Fruit fly (Drosophila melanogaster) whole organism: ENCODE results near the gene CG44088.

ENCODE experiments used
- CG8478 ChIP-seq: fragments of >200 bp; optimal IDR thresholded peaks from 2 replicates; lab custom pipeline; 2018; ENCODE audit warnings: inconsistent platforms
- Dll ChIP-seq: fragments of >200 bp; optimal IDR thresholded peaks from 2 replicates; lab custom pipeline; 2017
- EcR ChIP-seq, 2 experiments: fragments of >200 bp; optimal IDR thresholded peaks; 2 replicates each; lab custom pipeline; 2017; ENCODE audit warnings: missing biosample characterization in 2 of 2, missing genetic modification characterization in 2 of 2, missing genetic modification reagents in 2 of 2
- pan ChIP-seq: fragments of >200 bp; optimal IDR thresholded peaks from 2 replicates; lab custom pipeline; 2017
- psq ChIP-seq: fragments of >200 bp; optimal IDR thresholded peaks from 2 replicates; lab custom pipeline; 2017
- usp ChIP-seq: fragments of >200 bp; optimal IDR thresholded peaks from 2 replicates; lab custom pipeline; 2017; ENCODE audit warnings: missing biosample characterization, missing genetic modification characterization, mixed read lengths

CG44088 gene

DNA sequence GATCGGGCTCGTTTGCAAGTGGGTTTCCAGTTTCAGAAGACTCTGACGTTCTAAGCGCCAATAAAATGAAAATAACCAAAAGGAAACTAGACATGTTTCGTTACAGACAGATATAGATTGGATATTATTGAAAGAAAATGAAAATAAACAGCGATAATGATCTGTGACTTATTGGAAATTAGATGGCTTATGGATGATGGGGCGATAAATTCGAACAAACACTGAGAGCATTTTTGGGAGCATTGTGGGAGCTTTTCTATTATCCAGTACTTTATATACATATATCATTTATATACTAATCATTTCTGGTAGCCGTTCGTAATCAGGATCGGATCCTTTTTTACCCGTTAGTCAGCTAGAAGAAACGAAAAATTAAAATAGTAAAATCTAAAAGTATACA lies at the start of gene CG44088:
Gene CG44088, minus strand, starts transcription at position 101 of the 400 bp plus-strand sequence.
- no peak for TF ChIP-seq usp
- no peak for TF ChIP-seq psq
- TF ChIP-seq CG8478 (lab: Kevin White, UChicago) = no peak
- TF ChIP-seq pan = no peak
- TF ChIP-seq Dll (lab: Kevin White, UChicago) = no peak
- TF ChIP-seq EcR (GFP tag; optimal IDR thresholded peaks at IDR 0.05; lab: Kevin White, UChicago) = no peak

DNA sequence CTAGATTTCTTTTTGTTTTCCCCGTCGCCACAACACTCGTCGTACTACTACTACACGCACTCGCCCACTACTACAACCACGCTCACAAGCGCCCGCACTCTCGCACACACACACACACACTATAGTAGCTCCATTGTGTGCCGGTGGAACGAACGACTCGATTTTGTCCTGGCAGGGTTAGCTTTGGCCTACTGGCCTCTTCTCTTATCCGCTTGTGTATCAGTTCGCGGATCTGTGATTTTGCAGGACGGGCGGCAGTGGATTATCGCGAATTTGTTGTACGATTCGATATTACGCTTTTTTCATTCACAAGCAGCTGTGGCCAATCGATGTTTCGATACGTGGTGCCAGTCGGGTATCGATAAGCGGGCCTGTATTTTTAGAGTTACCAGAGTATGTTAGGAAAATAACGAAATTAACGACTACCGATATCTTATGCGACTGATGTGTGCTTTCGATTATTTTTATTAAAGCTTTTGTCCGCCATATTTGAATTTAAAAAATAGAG lies 46.3 kb upstream of the CG44088 start, which contains the start of gene CG14657:
Gene CG14657, minus strand, starts transcription at position 335 of the 508 bp plus-strand sequence.
- no peak for TF ChIP-seq pan
- no peak for TF ChIP-seq psq
- no peak for TF ChIP-seq Dll (lab: Kevin White, UChicago)
- no peak for TF ChIP-seq EcR (GFP tag; optimal IDR thresholded peaks at IDR 0.05; lab: Kevin White, UChicago)

DNA sequence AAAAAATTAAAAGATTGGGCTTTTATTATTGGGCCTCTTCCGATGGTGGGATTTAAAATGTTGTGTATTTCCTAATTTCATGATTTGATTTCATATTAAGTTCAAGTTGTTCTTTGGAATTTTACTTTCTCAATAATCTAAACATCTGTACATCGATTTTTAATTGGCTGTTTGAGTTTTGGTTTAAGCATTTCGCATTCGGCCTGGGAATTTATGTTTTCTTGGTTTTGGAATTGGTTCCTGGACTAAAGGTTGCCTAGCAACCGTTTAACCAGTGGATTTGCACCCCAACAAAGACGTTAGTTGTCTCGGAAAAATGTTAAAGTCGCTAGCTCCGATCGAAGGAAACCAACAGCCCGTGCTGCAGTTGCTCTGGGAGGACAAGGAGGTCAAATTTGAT lies 41.2 kb upstream of the CG44088 start, which contains the start of gene BBS5:
Gene BBS5, plus strand, starts transcription at position 301 of the 400 bp plus-strand sequence.
- no peak for TF ChIP-seq Dll (lab: Kevin White, UChicago)
- TF ChIP-seq EcR (GFP tag; optimal IDR thresholded peaks at IDR 0.05; lab: Kevin White, UChicago) = no peak
- no peak for TF ChIP-seq psq
- no peak for TF ChIP-seq pan
- TF ChIP-seq CG8478 (lab: Kevin White, UChicago) = no peak
- no peak for TF ChIP-seq usp

- TF ChIP-seq pan (no peak), Dll (lab: Kevin White, UChicago) (no peak), psq (no peak), EcR (GFP tag; optimal IDR thresholded peaks at IDR 0.05; lab: Kevin White, UChicago) (no peak), CG8478 (lab: Kevin White, UChicago) (no peak), usp (no peak)
Observed at dm6 chr3R:4814677-4815076, 39.8 kb upstream of the CG44088 start.

DNA sequence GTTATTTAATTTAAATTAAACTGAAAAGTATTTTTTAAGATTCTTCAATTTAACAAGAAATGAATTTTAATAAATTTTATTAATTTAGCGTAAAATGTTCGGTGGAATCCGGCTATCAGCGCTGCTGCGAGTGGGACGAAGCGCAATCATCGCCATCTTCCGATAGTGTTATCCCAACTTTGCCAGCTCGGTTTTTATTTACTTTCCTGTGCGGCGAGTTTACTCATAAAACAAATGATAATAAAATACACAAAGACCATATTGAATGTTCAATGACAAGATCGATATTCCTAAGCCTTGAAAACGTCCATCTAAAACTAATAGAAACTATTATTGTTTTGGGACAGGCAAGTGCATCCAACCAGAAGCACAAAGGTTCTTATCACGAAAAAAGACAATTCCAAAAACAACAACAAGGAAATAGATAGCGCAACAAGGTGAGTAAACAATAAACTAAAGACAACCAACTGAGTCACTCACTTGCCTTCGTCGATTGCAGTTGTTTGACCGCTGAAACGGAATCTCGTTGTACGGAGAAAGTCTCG lies 38.4 kb upstream of the CG44088 start:
- TF ChIP-seq psq (no peak), Dll (lab: Kevin White, UChicago) (no peak), CG8478 (lab: Kevin White, UChicago) (no peak), usp (no peak), EcR (GFP tag; optimal IDR thresholded peaks at IDR 0.05; lab: Kevin White, UChicago) (no peak), pan (no peak)

dm6 chr3R:4811936-4812534 lies 37.2 kb upstream of the CG44088 start, which contains the start of the genes Hus1-like and ctrip:
Gene Hus1-like (minus strand): TSS chr3R:4812096.
Gene ctrip (minus strand): TSS chr3R:4812096.
- no peak for TF ChIP-seq pan
- no peak for TF ChIP-seq EcR (GFP tag; optimal IDR thresholded peaks at IDR 0.05; lab: Kevin White, UChicago)
- TF ChIP-seq usp = no peak
- no peak for TF ChIP-seq psq
- TF ChIP-seq CG8478 (lab: Kevin White, UChicago) = no peak

dm6 chr3R:4811124-4811935 lies 36.5 kb upstream of the CG44088 start, which contains the start of gene Gmppb:
Gene Gmppb (plus strand): TSS chr3R:4811444.
- TF ChIP-seq CG8478 (lab: Kevin White, UChicago) (no peak), EcR (GFP tag; optimal IDR thresholded peaks at IDR 0.05; lab: Kevin White, UChicago) (no peak), usp (no peak), Dll (lab: Kevin White, UChicago) (no peak), psq (no peak), pan (no peak)

- TF ChIP-seq pan = no peak
- peak; percentile 84 to 87 for TF ChIP-seq EcR (GFP tag; optimal IDR thresholded peaks at IDR 0.05; lab: Kevin White, UChicago)
Observed at dm6 chr3R:4809944-4810653, 35.2 kb upstream of the CG44088 start.

DNA sequence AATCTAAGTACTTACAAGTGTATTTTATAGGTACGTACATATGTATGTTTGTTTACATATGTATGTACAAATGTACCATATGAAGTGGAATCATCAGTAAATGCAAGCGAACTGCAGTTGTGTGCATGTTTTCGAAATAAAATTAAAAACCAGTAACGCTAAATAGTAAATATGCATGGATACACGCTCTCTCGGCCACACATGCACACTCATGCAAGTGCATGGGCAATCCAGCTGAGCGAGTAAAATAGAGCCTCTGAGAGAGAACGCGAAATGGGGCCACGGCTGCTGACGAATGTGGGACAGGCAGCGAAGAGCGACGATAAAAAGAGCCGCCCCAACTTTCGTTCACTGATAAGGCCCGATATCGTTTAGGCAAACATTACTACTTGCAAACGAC lies 32.7 kb upstream of the CG44088 start:
- no peak for TF ChIP-seq pan
- no peak for TF ChIP-seq Dll (lab: Kevin White, UChicago)
- TF ChIP-seq CG8478 (lab: Kevin White, UChicago) = no peak
- no peak for TF ChIP-seq usp
- no peak for TF ChIP-seq EcR (GFP tag; optimal IDR thresholded peaks at IDR 0.05; lab: Kevin White, UChicago)
- TF ChIP-seq psq = no peak

dm6 chr3R:4806318-4806757 lies 31.5 kb upstream of the CG44088 start:
- TF ChIP-seq pan (no peak), EcR (GFP tag; optimal IDR thresholded peaks at IDR 0.05; lab: Kevin White, UChicago) (peak; percentile 76 to 78)

DNA sequence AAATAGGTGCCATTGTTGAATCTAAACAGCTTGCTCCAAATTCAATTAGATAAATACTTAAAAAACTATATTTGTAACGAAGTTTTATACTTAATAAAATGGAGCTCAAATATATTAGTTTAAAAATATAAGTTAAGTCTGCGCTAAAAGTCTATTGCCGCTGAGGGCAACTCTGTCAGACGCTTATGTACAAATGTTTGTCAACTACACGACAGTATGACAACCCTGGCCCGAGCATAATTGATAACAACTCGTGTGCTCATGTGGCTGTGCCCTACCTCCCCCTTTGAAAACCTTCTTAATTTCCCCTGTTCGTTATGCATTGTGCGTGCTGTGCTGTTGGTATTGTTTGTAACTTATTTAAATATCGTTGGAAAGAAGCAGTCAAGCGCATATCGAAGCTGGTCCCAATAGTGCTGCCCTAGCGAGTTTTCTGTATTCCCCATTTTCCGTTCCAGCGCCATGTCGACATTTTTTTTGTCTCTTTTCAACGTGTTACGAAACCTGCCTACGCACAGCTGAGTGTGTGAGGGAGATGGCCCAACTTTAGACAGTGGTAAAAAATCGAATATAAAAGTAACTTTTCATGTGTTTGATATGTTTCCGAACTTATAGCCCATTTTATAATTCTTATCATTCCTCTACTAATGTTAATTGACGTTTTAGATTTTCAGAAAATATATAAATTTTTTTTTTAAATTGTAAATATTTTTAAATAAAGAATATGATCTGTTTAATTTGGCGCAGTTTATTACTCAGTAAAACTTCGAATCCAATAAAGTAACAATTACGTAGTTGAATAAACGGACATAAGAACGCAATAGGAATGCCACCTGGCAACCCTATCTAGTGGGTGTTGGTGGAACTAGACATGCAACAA lies 30.2 kb upstream of the CG44088 start:
- no peak for TF ChIP-seq Dll (lab: Kevin White, UChicago)
- no peak for TF ChIP-seq psq
